Worm (Caenorhabditis elegans) whole organism, young adult: ENCODE data around the gene T09F5.20.
"Not testable (repeated sequence)": the region's sequence is repeated elsewhere in the genome, so short reads cannot be mapped to it uniquely, and the experiment has no call there.

Experiments
- B0336.3 ChIP-seq: fragments of 200-800 bp; sonication (Bioruptor generic); IDR thresholded peaks from 2 replicates; pipeline ENCODE4 v1.3.6; 2022; ENCODE audit warnings: missing genetic modification characterization, missing compliant biosample characterization
- D2030.7 ChIP-seq: fragments of 200-800 bp; sonication (Bioruptor generic); IDR thresholded peaks from 2 replicates; pipeline ENCODE4 v1.3.6; 2022; ENCODE audit warnings: missing genetic modification reagents, missing genetic modification characterization, missing compliant biosample characterization
- F22D6.2 ChIP-seq: sonication (generic microtip); optimal IDR thresholded peaks from 2 replicates; lab custom pipeline; 2016; ENCODE audit warnings: mild to moderate bottlenecking, missing genetic modification characterization, missing compliant biosample characterization
- F39B2.1 ChIP-seq: fragments of 200-800 bp; sonication (Bioruptor generic); IDR thresholded peaks from 2 replicates; pipeline ENCODE4 v1.3.6; 2022; ENCODE audit warnings: missing genetic modification reagents, missing genetic modification characterization, missing compliant biosample characterization
- F52B5.7 ChIP-seq: sonication (generic microtip); optimal IDR thresholded peaks from 2 replicates; lab custom pipeline; 2016; ENCODE audit warnings: mild to moderate bottlenecking, missing genetic modification characterization, missing compliant biosample characterization
- F55B11.4 ChIP-seq: sonication (generic microtip); optimal IDR thresholded peaks from 2 replicates; lab custom pipeline; 2016; ENCODE audit warnings: missing compliant biosample characterization, missing genetic modification characterization, borderline replicate concordance; ENCODE audit not compliant: insufficient read depth
- F57C9.4 ChIP-seq: sonication (generic microtip); optimal IDR thresholded peaks from 2 replicates; lab custom pipeline; 2017; ENCODE audit warnings: mild to moderate bottlenecking, missing genetic modification characterization, missing compliant biosample characterization
- akir-1 ChIP-seq: fragments of 200-800 bp; sonication (Bioruptor generic); optimal IDR thresholded peaks from 2 replicates; lab custom pipeline; 2018; ENCODE audit warnings: mild to moderate bottlenecking, missing genetic modification characterization, moderate library complexity, missing compliant biosample characterization
- atf-7 ChIP-seq: sonication (generic microtip); optimal IDR thresholded peaks from 2 replicates; lab custom pipeline; 2017; ENCODE audit warnings: mild to moderate bottlenecking, missing genetic modification characterization, missing compliant biosample characterization
- athp-1 ChIP-seq: sonication (generic microtip); optimal IDR thresholded peaks from 2 replicates; lab custom pipeline; 2017; ENCODE audit warnings: mild to moderate bottlenecking, missing genetic modification characterization, missing compliant biosample characterization
- attf-5 ChIP-seq: fragments of 200-800 bp; sonication (Bioruptor generic); optimal IDR thresholded peaks from 2 replicates; lab custom pipeline; 2018; ENCODE audit warnings: mild to moderate bottlenecking, missing genetic modification characterization, missing compliant biosample characterization
- attf-6 ChIP-seq: fragments of 200-800 bp; sonication (Bioruptor generic); IDR thresholded peaks from 2 replicates; pipeline ENCODE4 v1.3.6; 2022; ENCODE audit warnings: missing genetic modification reagents, missing genetic modification characterization, missing compliant biosample characterization
- bed-1 ChIP-seq: fragments of 200-800 bp; sonication (Bioruptor generic); IDR thresholded peaks from 2 replicates; pipeline ENCODE4 v1.3.6; 2022; ENCODE audit warnings: missing genetic modification reagents, missing genetic modification characterization, missing compliant biosample characterization
- dpff-1 ChIP-seq: sonication (generic microtip); optimal IDR thresholded peaks from 2 replicates; lab custom pipeline; 2017; ENCODE audit warnings: mild to moderate bottlenecking, missing genetic modification characterization, missing compliant biosample characterization
- egl-18 ChIP-seq: fragments of 200-800 bp; sonication (Bioruptor generic); IDR thresholded peaks from 2 replicates; pipeline ENCODE4 v1.3.6; 2022; ENCODE audit warnings: missing genetic modification reagents, missing genetic modification characterization, missing compliant biosample characterization
- egrh-3 ChIP-seq: fragments of 200-800 bp; sonication (Bioruptor generic); IDR thresholded peaks from 2 replicates; pipeline ENCODE4 v1.3.6; 2022; ENCODE audit warnings: missing genetic modification reagents, missing genetic modification characterization, missing compliant biosample characterization
- ekl-4 ChIP-seq: fragments of 200-800 bp; sonication (Bioruptor generic); IDR thresholded peaks from 2 replicates; pipeline ENCODE4 v1.3.6; 2022; ENCODE audit warnings: missing genetic modification reagents, missing genetic modification characterization, missing compliant biosample characterization
- fkh-3 ChIP-seq: sonication (generic microtip); optimal IDR thresholded peaks from 2 replicates; lab custom pipeline; 2016; ENCODE audit warnings: mild to moderate bottlenecking, missing genetic modification characterization, missing compliant biosample characterization
- lin-26 ChIP-seq: fragments of 200-800 bp; sonication (Bioruptor generic); IDR thresholded peaks from 2 replicates; pipeline ENCODE4 v1.3.6; 2022; ENCODE audit warnings: missing genetic modification reagents, missing genetic modification characterization, missing compliant biosample characterization
- lin-40 ChIP-seq: sonication (generic microtip); optimal IDR thresholded peaks from 2 replicates; lab custom pipeline; 2016; ENCODE audit warnings: missing genetic modification characterization, mild to moderate bottlenecking, missing compliant biosample characterization, missing genotype, missing genetic modification reagents
- madf-10 ChIP-seq: sonication (generic microtip); optimal IDR thresholded peaks from 2 replicates; lab custom pipeline; 2016; ENCODE audit warnings: mild to moderate bottlenecking, missing genetic modification characterization, missing compliant biosample characterization
- madf-8 ChIP-seq: fragments of 200-800 bp; sonication (Bioruptor generic); conservative IDR thresholded peaks from 2 replicates; pipeline ENCODE4 v1.3.6; 2022; ENCODE audit warnings: missing genetic modification reagents, missing genetic modification characterization, missing compliant biosample characterization
- mcd-1 ChIP-seq: fragments of 200-800 bp; sonication (Bioruptor generic); IDR thresholded peaks from 2 replicates; pipeline ENCODE4 v1.3.6; 2022; ENCODE audit warnings: missing genetic modification reagents, missing genetic modification characterization, missing compliant biosample characterization
- mel-28 ChIP-seq: sonication (generic microtip); optimal IDR thresholded peaks from 2 replicates; lab custom pipeline; 2016; ENCODE audit warnings: borderline replicate concordance, mild to moderate bottlenecking, missing genetic modification characterization, missing compliant biosample characterization
- nhr-120 ChIP-seq: fragments of 200-800 bp; sonication (Bioruptor generic); IDR thresholded peaks from 2 replicates; pipeline ENCODE4 v1.3.6; 2022; ENCODE audit warnings: missing genetic modification characterization, missing compliant biosample characterization
- nhr-80 ChIP-seq: sonication (generic microtip); optimal IDR thresholded peaks from 2 replicates; lab custom pipeline; 2016; ENCODE audit warnings: missing genetic modification characterization, missing compliant biosample characterization
- pbrm-1 ChIP-seq: fragments of 200-800 bp; sonication (Bioruptor generic); IDR thresholded peaks from 2 replicates; pipeline ENCODE4 v1.3.6; 2022; ENCODE audit warnings: missing genetic modification reagents, missing genetic modification characterization, missing compliant biosample characterization
- rec-8 ChIP-seq, 2 experiments: sonication (generic microtip); optimal IDR thresholded peaks; 2 replicates each; lab custom pipeline; 2016; ENCODE audit warnings: mild to moderate bottlenecking in 2 of 2, missing genetic modification characterization in 2 of 2, missing genetic modification reagents in 2 of 2, missing genotype in 2 of 2, missing biosample characterization in 1 of 2, missing compliant biosample characterization in 1 of 2, moderate library complexity in 1 of 2
- rpc-1 ChIP-seq, 2 experiments: fragments of 150-350 bp in 1 of 2; sonication (generic microtip) in 1 of 2; optimal IDR thresholded peaks; 2 replicates each; lab custom pipeline; 2014 to 2018; ENCODE audit warnings: missing biosample characterization in 1 of 2, missing genetic modification characterization in 1 of 2, missing genetic modification reagents in 1 of 2, missing genotype in 1 of 2
- sdz-38 ChIP-seq: sonication (generic microtip); optimal IDR thresholded peaks from 2 replicates; lab custom pipeline; 2016; ENCODE audit warnings: missing genotype, missing genetic modification characterization, missing compliant biosample characterization
- sea-2 ChIP-seq: fragments of 200-800 bp; sonication (Bioruptor generic); IDR thresholded peaks from 2 replicates; pipeline ENCODE4 v1.3.6; 2022; ENCODE audit warnings: missing genetic modification characterization, missing compliant biosample characterization
- snpc-3.4 ChIP-seq: sonication (generic microtip); optimal IDR thresholded peaks from 2 replicates; lab custom pipeline; 2017; ENCODE audit warnings: missing genetic modification characterization, mild to moderate bottlenecking, missing compliant biosample characterization, antibody characterized with exemption, moderate library complexity, missing genotype, missing genetic modification reagents
- snpc-4 ChIP-seq, 5 experiments: fragments of 150-350 bp in 1 of 5; sonication (generic microtip) in 4 of 5; optimal IDR thresholded peaks; 2 replicates each; lab custom pipeline; 2014 to 2018; ENCODE audit warnings: missing genetic modification characterization in 5 of 5, missing biosample characterization in 3 of 5, antibody characterized with exemption in 2 of 5, mild to moderate bottlenecking in 2 of 5, missing compliant biosample characterization in 2 of 5, missing genotype in 2 of 5, moderate library complexity in 2 of 5, missing genetic modification reagents in 1 of 5
- tbx-9 ChIP-seq: sonication (generic microtip); optimal IDR thresholded peaks from 2 replicates; lab custom pipeline; 2016; ENCODE audit warnings: borderline replicate concordance, missing genetic modification characterization, inconsistent platforms, missing compliant biosample characterization
- ztf-18 ChIP-seq: sonication (generic microtip); optimal IDR thresholded peaks from 2 replicates; lab custom pipeline; 2016; ENCODE audit warnings: missing genotype, mild to moderate bottlenecking, missing genetic modification characterization, missing compliant biosample characterization
- ztf-25 ChIP-seq: fragments of 200-800 bp; sonication (Bioruptor generic); IDR thresholded peaks from 2 replicates; pipeline ENCODE4 v1.3.6; 2022; ENCODE audit warnings: missing genetic modification reagents, missing genetic modification characterization, missing compliant biosample characterization
- ztf-28 ChIP-seq: fragments of 200-800 bp; sonication (Bioruptor generic); IDR thresholded peaks from 2 replicates; pipeline ENCODE4 v1.3.6; 2022; ENCODE audit warnings: missing genetic modification reagents, missing genetic modification characterization, missing compliant biosample characterization
- ztf-3 ChIP-seq: fragments of 200-800 bp; sonication (Bioruptor generic); optimal IDR thresholded peaks from 2 replicates; lab custom pipeline; 2018; ENCODE audit warnings: mild to moderate bottlenecking, missing genetic modification characterization, missing compliant biosample characterization
- ztf-6 ChIP-seq: fragments of 200-800 bp; sonication (Bioruptor generic); IDR thresholded peaks from 2 replicates; pipeline ENCODE4 v1.3.6; 2022; ENCODE audit warnings: missing genetic modification reagents, missing genetic modification characterization, missing compliant biosample characterization

T09F5.20 gene

ce11 chrV:15127413-15127812 is 20.3 kb downstream of the T09F5.20 start, which contains the start of gene srj-27:
Gene srj-27 (minus strand): TSS chrV:15127513.
- TF ChIP-seq ztf-28 (GFP tag; lab: Robert Waterston, UW) (no peak), egrh-3 (GFP tag; lab: Robert Waterston, UW) (no peak), nhr-120 (GFP tag; lab: Robert Waterston, UW) (no peak), atf-7 (tag; lab: Kevin White, UChicago) (no peak), ztf-18 (tag; lab: Kevin White, UChicago) (no peak), lin-40 (tag; lab: Kevin White, UChicago) (no peak), F57C9.4 (no peak), sea-2 (no peak), snpc-4 (GFP tag; optimal IDR thresholded peaks at IDR 0.05; lab: Kevin White, UChicago) (no peak), snpc-4 (tag; optimal IDR thresholded peaks at IDR 0.05; lab: Kevin White, UChicago) (no peak), nhr-80 (tag; lab: Kevin White, UChicago) (no peak), ztf-25 (no peak), rec-8 (tag; optimal IDR thresholded peaks at IDR 0.05; lab: Kevin White, UChicago) (no peak), mcd-1 (no peak), pbrm-1 (GFP tag; lab: Robert Waterston, UW) (no peak), F22D6.2 (no peak), D2030.7 (GFP tag; lab: Robert Waterston, UW) (no peak), madf-8 (GFP tag; lab: Robert Waterston, UW) (no peak), mel-28 (tag; lab: Kevin White, UChicago) (no peak), B0336.3 (GFP tag; lab: Robert Waterston, UW) (no peak), akir-1 (GFP tag; lab: Kevin White, UChicago) (no peak)

- not testable (repeated sequence) for TF ChIP-seq F52B5.7; tbx-9; dpff-1 (tag; lab: Kevin White, UChicago)
Observed at ce11 chrV:15125162-15125561, 22.5 kb downstream of the T09F5.20 start, which contains the start of gene ugt-30. Gene ugt-30 (minus strand): TSS chrV:15125262.

ce11 chrV:15119517-15119916 is 28.2 kb downstream of the T09F5.20 start, which contains the start of gene flor-1:
Gene flor-1 (minus strand): TSS chrV:15119617.
- TF ChIP-seq snpc-3.4 (tag; lab: Kevin White, UChicago) (no peak), bed-1 (GFP tag; lab: Robert Waterston, UW) (no peak), fkh-3 (no peak), lin-26 (GFP tag; lab: Robert Waterston, UW) (no peak), attf-6 (GFP tag; lab: Robert Waterston, UW) (no peak), rpc-1 (optimal IDR thresholded peaks at IDR 0.05; lab: Kevin White, UChicago) (no peak), rpc-1 (tag; optimal IDR thresholded peaks at IDR 0.05; lab: Kevin White, UChicago) (no peak), F55B11.4 (no peak), pbrm-1 (GFP tag; lab: Robert Waterston, UW) (no peak), ztf-6 (GFP tag; lab: Robert Waterston, UW) (no peak), ztf-3 (GFP tag; lab: Kevin White, UChicago) (no peak), madf-10 (tag; lab: Kevin White, UChicago) (no peak), egl-18 (no peak), ekl-4 (GFP tag; lab: Robert Waterston, UW) (no peak), mcd-1 (no peak), athp-1 (tag; lab: Kevin White, UChicago) (no peak), sdz-38 (no peak), attf-5 (GFP tag; lab: Kevin White, UChicago) (no peak), F39B2.1 (GFP tag; lab: Robert Waterston, UW) (no peak)
